Worm (Caenorhabditis elegans): Measurements from ENCODE around the gene clec-135.

DNA sequence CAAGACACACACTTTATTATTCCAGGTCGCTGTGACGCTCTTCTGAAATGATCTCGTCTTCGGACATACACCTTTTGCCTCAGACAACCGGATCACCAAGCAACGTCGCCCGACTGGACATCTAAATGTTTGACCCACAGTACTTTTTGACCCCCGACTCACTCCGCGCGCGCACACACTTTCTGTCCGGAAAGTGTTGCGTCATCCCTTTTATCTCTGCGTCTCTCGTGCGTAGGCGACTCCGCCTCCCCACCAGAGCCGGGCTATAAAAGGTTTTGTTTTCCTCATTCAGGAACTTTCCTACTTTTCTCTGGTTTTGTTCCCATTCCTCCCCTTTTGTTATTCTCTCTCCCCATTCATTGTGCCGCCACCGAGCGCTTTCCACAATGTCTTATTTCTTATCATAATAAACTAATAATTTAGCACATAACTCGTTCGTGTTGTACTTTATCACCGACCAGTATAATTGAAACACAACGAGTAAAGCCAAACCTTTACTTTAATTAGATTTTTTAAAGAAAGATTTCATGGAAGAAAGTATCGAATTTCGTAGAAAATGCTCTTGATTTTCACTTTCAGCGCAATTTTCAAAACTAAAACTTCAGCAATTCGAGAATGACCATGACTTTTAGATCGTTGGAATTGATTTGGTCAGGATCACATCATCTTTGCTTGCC, 49.4 kb downstream of the clec-135 start, which contains the start of gene F31D5.6:
- TF ChIP-seq gmeb-2 (tag; optimal IDR thresholded peaks at IDR 0.05) (no peak), fkh-10 (GFP tag; optimal IDR thresholded peaks at IDR 0.05) (no peak), lin-11 (tag; optimal IDR thresholded peaks at IDR 0.05) (no peak), pha-4 (tag; optimal IDR thresholded peaks at IDR 0.05) (no peak), ceh-24 (tag; optimal IDR thresholded peaks at IDR 0.05) (no peak), nfya-1 (tag; optimal IDR thresholded peaks at IDR 0.05) (no peak)
